Worm (Caenorhabditis elegans): ENCODE measurements around the gene srh-111.

DNA sequence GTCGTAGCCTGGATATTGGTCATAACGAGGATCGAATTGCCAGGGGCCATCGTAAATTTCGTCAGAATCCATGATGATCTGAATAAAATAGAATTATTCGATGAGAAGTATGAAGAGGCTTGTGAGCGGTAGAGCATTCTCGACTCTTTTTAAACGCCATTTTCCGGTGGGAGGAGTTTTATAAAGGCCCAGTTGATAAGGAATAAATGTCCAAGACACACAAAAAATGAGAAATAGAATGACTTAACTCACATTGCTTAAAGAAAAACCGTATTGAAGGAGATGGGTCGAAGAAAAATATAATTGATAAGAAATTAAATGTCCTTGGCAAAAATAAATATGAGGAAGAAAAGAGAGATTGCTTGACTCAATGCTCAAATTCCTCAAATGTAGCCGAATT, 15.8 kb downstream of the srh-111 start, which contains the start of gene F20E11.17:
- no peak for TF ChIP-seq klf-2 (GFP tag; conservative IDR thresholded peaks at IDR 0.05)
- no peak for TF ChIP-seq T22C8.4 (GFP tag; IDR thresholded peaks at IDR 0.05)

All from whole organism, midembryonic.